Fruit fly (Drosophila melanogaster): ENCODE data around the gene CG14377.

Gene CG14377

dm6 chr3R:13366561-13367518, 30.8 kb upstream of the CG14377 start, which contains the start of gene Elp6 (continued):
- peak; percentile 25 for TF ChIP-seq Fer2 (tag; optimal IDR thresholded peaks at IDR 0.05)
- no peak; the same call in 1 of the 2 replicates for TF ChIP-seq unc-4 (GFP tag; IDR thresholded peaks at IDR 0.05; ENCODE audit: partially characterized antibody)
- TF ChIP-seq Ptx1 (GFP tag; IDR thresholded peaks at IDR 0.05) = peak; percentile 69
- TF ChIP-seq MESR4 (GFP tag; optimal IDR thresholded peaks at IDR 0.05) = peak; percentile 23
- no peak for TF ChIP-seq CG17186 (GFP tag; optimal IDR thresholded peaks at IDR 0.05)
- no peak for TF ChIP-seq Opbp (GFP tag; IDR thresholded peaks at IDR 0.05; ENCODE audit: partially characterized antibody)
- TF ChIP-seq NK7.1 (GFP tag; optimal IDR thresholded peaks at IDR 0.05) = peak; percentile 4
- peak; percentile 18; the same call in 1 of the 3 replicates for TF ChIP-seq CG14050 (GFP tag; IDR thresholded peaks at IDR 0.05)
- TF ChIP-seq Mrtf (GFP tag; IDR thresholded peaks at IDR 0.05) = peak; percentile 70; the same call in 2 of the 3 replicates
- TF ChIP-seq ttk (GFP tag; IDR thresholded peaks at IDR 0.05) = peak; percentile 51
- peak; percentile 87 for TF ChIP-seq Meics (GFP tag; optimal IDR thresholded peaks at IDR 0.05)
- 0 out of 2 replicates have a peak, but pooled peaks have one; percentile 35 for TF ChIP-seq dati (GFP tag; IDR thresholded peaks at IDR 0.05)
- TF ChIP-seq Lhr (GFP tag; optimal IDR thresholded peaks at IDR 0.05) = no peak
- TF ChIP-seq run (tag; optimal IDR thresholded peaks at IDR 0.05) = no peak
- TF ChIP-seq CG9609 (GFP tag; optimal IDR thresholded peaks at IDR 0.05) = peak; percentile 51
- TF ChIP-seq nerfin-2 (GFP tag; IDR thresholded peaks at IDR 0.05; ENCODE audit: partially characterized antibody) = no peak
- no peak for TF ChIP-seq br (optimal IDR thresholded peaks at IDR 0.05)
- peak; percentile 38 for TF ChIP-seq Max (GFP tag; optimal IDR thresholded peaks at IDR 0.05)
- no peak for TF ChIP-seq CG12299 (tag; optimal IDR thresholded peaks at IDR 0.05)
- peak; percentile 74 for TF ChIP-seq H2.0 (GFP tag; IDR thresholded peaks at IDR 0.05)
- no peak for TF ChIP-seq hbn (GFP tag; IDR thresholded peaks at IDR 0.05; ENCODE audit: partially characterized antibody)
- TF ChIP-seq bsh (GFP tag; optimal IDR thresholded peaks at IDR 0.05) = peak; percentile 19 to 24
- TF ChIP-seq D19B (GFP tag; optimal IDR thresholded peaks at IDR 0.05) = peak; percentile 62
- TF ChIP-seq Optix (GFP tag; IDR thresholded peaks at IDR 0.05) = no peak
- TF ChIP-seq mam (GFP tag; optimal IDR thresholded peaks at IDR 0.05) = peak; percentile 63
- no peak for TF ChIP-seq cg (GFP tag; optimal IDR thresholded peaks at IDR 0.05)
- peak; percentile 45 for TF ChIP-seq CG1647 (GFP tag; optimal IDR thresholded peaks at IDR 0.05)
- no peak for TF ChIP-seq Elba2 (GFP tag; optimal IDR thresholded peaks at IDR 0.05)
- peak; percentile 19 for TF ChIP-seq CG2116 (GFP tag; optimal IDR thresholded peaks at IDR 0.05)
- no peak for TF ChIP-seq CG1603 (tag; optimal IDR thresholded peaks at IDR 0.05)
- TF ChIP-seq pho (GFP tag; optimal IDR thresholded peaks at IDR 0.05) = peak; percentile 69
- TF ChIP-seq CG10462 (GFP tag; optimal IDR thresholded peaks at IDR 0.05) = no peak
- TF ChIP-seq sima (GFP tag; optimal IDR thresholded peaks at IDR 0.05) = no peak
- peak; percentile 37 for TF ChIP-seq Usf (GFP tag; optimal IDR thresholded peaks at IDR 0.05)
- TF ChIP-seq mirr (GFP tag; optimal IDR thresholded peaks at IDR 0.05) = no peak
- TF ChIP-seq salm (tag; optimal IDR thresholded peaks at IDR 0.05) = no peak
- peak; percentile 81 for TF ChIP-seq Sox100B (GFP tag; optimal IDR thresholded peaks at IDR 0.05)
- TF ChIP-seq Dad (GFP tag; optimal IDR thresholded peaks at IDR 0.05) = no peak
- peak; percentile 82 for TF ChIP-seq tio (GFP tag; optimal IDR thresholded peaks at IDR 0.05)
- no peak for TF ChIP-seq Sin3A (optimal IDR thresholded peaks at IDR 0.05)
- peak; percentile 71 for TF ChIP-seq CG13775 (GFP tag; optimal IDR thresholded peaks at IDR 0.05)
- no peak for TF ChIP-seq Hey (tag; optimal IDR thresholded peaks at IDR 0.05)
- TF ChIP-seq dmrt11E (tag; optimal IDR thresholded peaks at IDR 0.05) = no peak
- no peak for TF ChIP-seq en (GFP tag; optimal IDR thresholded peaks at IDR 0.05)
- peak; percentile 48 for TF ChIP-seq ewg (GFP tag; optimal IDR thresholded peaks at IDR 0.05)
- TF ChIP-seq CG8281 (tag; optimal IDR thresholded peaks at IDR 0.05) = peak; percentile 42
- no peak for TF ChIP-seq tll (GFP tag; optimal IDR thresholded peaks at IDR 0.05)
- peak; percentile 25 for TF ChIP-seq Jarid2 (GFP tag; optimal IDR thresholded peaks at IDR 0.05)
